Worm (Caenorhabditis elegans) whole organism, mixed stage, embryonic: ENCODE results near the gene amdh-1.

ENCODE experiments used
- M03D4.4 ChIP-seq: sonication (generic microtip); optimal IDR thresholded peaks from 2 replicates; lab custom pipeline; 2017; ENCODE audit warnings: mild to moderate bottlenecking, missing genetic modification characterization, missing compliant biosample characterization
- bed-3 ChIP-seq: fragments of 200-800 bp; sonication (Bioruptor generic); optimal IDR thresholded peaks from 3 replicates; lab custom pipeline; 2018; ENCODE audit warnings: mild to moderate bottlenecking, missing genetic modification characterization, moderate library complexity, missing compliant biosample characterization
- blmp-1 ChIP-seq: fragments of 150-350 bp; optimal IDR thresholded peaks from 2 replicates; lab custom pipeline; 2014; ENCODE audit warnings: missing biosample characterization, missing genetic modification characterization
- ceh-39 ChIP-seq: fragments of 150-350 bp; optimal IDR thresholded peaks from 2 replicates; lab custom pipeline; 2014; ENCODE audit warnings: missing biosample characterization, missing genetic modification characterization
- ces-1 ChIP-seq: fragments of 150-350 bp; optimal IDR thresholded peaks from 2 replicates; lab custom pipeline; 2014; ENCODE audit warnings: missing biosample characterization, missing genetic modification reagents, missing genetic modification characterization
- cnd-1 ChIP-seq: fragments of 200-800 bp; sonication (Bioruptor generic); optimal IDR thresholded peaks from 2 replicates; lab custom pipeline; 2018; ENCODE audit warnings: mild to moderate bottlenecking, missing genetic modification characterization, missing compliant biosample characterization
- elt-1 ChIP-seq: sonication (generic microtip); optimal IDR thresholded peaks from 2 replicates; lab custom pipeline; 2017; ENCODE audit warnings: missing genetic modification characterization, mild to moderate bottlenecking, missing compliant biosample characterization, antibody characterized with exemption, moderate library complexity, borderline replicate concordance; ENCODE audit not compliant: insufficient read depth
- elt-3 ChIP-seq: fragments of 150-350 bp; optimal IDR thresholded peaks from 2 replicates; lab custom pipeline; 2014; ENCODE audit warnings: missing biosample characterization, missing genetic modification characterization
- flh-1 ChIP-seq: fragments of 200-800 bp; sonication (Bioruptor generic); optimal IDR thresholded peaks from 2 replicates; lab custom pipeline; 2018; ENCODE audit warnings: mild to moderate bottlenecking, missing genetic modification characterization, moderate library complexity, missing compliant biosample characterization
- ham-2 ChIP-seq: fragments of 200-800 bp; sonication (Bioruptor generic); optimal IDR thresholded peaks from 2 replicates; lab custom pipeline; 2018; ENCODE audit warnings: mild to moderate bottlenecking, missing genetic modification characterization, missing compliant biosample characterization
- hlh-1 ChIP-seq: fragments of 150-350 bp; optimal IDR thresholded peaks from 2 replicates; lab custom pipeline; 2014; ENCODE audit warnings: missing biosample characterization, missing genetic modification reagents, missing genetic modification characterization
- lin-13 ChIP-seq: fragments of 150-350 bp; optimal IDR thresholded peaks from 2 replicates; lab custom pipeline; 2014; ENCODE audit warnings: missing biosample characterization, missing genetic modification characterization
- lsy-2 ChIP-seq: fragments of 150-350 bp; optimal IDR thresholded peaks from 2 replicates; lab custom pipeline; 2014; ENCODE audit warnings: missing biosample characterization, missing genetic modification characterization
- mab-5 ChIP-seq: fragments of 150-350 bp; optimal IDR thresholded peaks from 2 replicates; lab custom pipeline; 2014; ENCODE audit warnings: missing biosample characterization, missing genetic modification characterization
- mep-1 ChIP-seq: fragments of 150-350 bp; optimal IDR thresholded peaks from 2 replicates; lab custom pipeline; 2017; ENCODE audit warnings: missing biosample characterization, missing genetic modification reagents, missing genetic modification characterization, inconsistent platforms
- mls-2 ChIP-seq: sonication (generic microtip); optimal IDR thresholded peaks from 2 replicates; lab custom pipeline; 2016; ENCODE audit warnings: mild to moderate bottlenecking, missing genetic modification characterization, moderate library complexity, missing compliant biosample characterization
- nhr-12 ChIP-seq: fragments of 150-350 bp; optimal IDR thresholded peaks from 2 replicates; lab custom pipeline; 2014; ENCODE audit warnings: missing biosample characterization, missing genetic modification characterization
- nhr-2 ChIP-seq: fragments of 150-350 bp; optimal IDR thresholded peaks from 2 replicates; lab custom pipeline; 2014; ENCODE audit warnings: missing biosample characterization, missing genetic modification characterization
- nhr-237 ChIP-seq: fragments of 150-350 bp; optimal IDR thresholded peaks from 2 replicates; lab custom pipeline; 2014; ENCODE audit warnings: missing biosample characterization, missing genetic modification characterization
- nhr-28 ChIP-seq: fragments of 150-350 bp; optimal IDR thresholded peaks from 2 replicates; lab custom pipeline; 2014; ENCODE audit warnings: missing biosample characterization, missing genetic modification characterization
- nhr-76 ChIP-seq: sonication (generic microtip); optimal IDR thresholded peaks from 2 replicates; lab custom pipeline; 2017; ENCODE audit warnings: missing biosample characterization, missing genetic modification characterization
- pha-4 ChIP-seq: fragments of 150-350 bp; optimal IDR thresholded peaks from 2 replicates; lab custom pipeline; 2018; ENCODE audit warnings: missing biosample characterization, missing genetic modification reagents, missing genetic modification characterization
- sem-2 ChIP-seq: fragments of 200-800 bp; sonication (Bioruptor generic); optimal IDR thresholded peaks from 2 replicates; lab custom pipeline; 2018; ENCODE audit warnings: mild to moderate bottlenecking, missing genetic modification characterization, missing compliant biosample characterization
- snpc-4 ChIP-seq: fragments of 150-350 bp; optimal IDR thresholded peaks from 2 replicates; lab custom pipeline; 2014; ENCODE audit warnings: missing biosample characterization, missing genetic modification characterization
- sptf-1 ChIP-seq: sonication (generic microtip); optimal IDR thresholded peaks from 2 replicates; lab custom pipeline; 2017; ENCODE audit warnings: mild to moderate bottlenecking, missing genetic modification characterization, moderate library complexity, missing compliant biosample characterization
- tbx-8 ChIP-seq: fragments of 200-800 bp; sonication (Bioruptor generic); optimal IDR thresholded peaks from 2 replicates; lab custom pipeline; 2018; ENCODE audit warnings: mild to moderate bottlenecking, missing genetic modification characterization, moderate library complexity, missing compliant biosample characterization
- unc-120 ChIP-seq: sonication (generic microtip); optimal IDR thresholded peaks from 2 replicates; lab custom pipeline; 2017; ENCODE audit warnings: missing genetic modification characterization, missing compliant biosample characterization; ENCODE audit not compliant: poor library complexity, severe bottlenecking
- unc-39 ChIP-seq: fragments of 150-350 bp; optimal IDR thresholded peaks from 2 replicates; lab custom pipeline; 2014; ENCODE audit warnings: missing biosample characterization, missing genetic modification characterization
- unc-62 ChIP-seq: fragments of 150-350 bp; optimal IDR thresholded peaks from 2 replicates; lab custom pipeline; 2014; ENCODE audit warnings: missing biosample characterization, missing genetic modification reagents, missing genetic modification characterization
- zip-8 ChIP-seq: fragments of 150-350 bp; optimal IDR thresholded peaks from 2 replicates; lab custom pipeline; 2014; ENCODE audit warnings: missing biosample characterization, missing genetic modification characterization
- ztf-11 ChIP-seq: fragments of 150-350 bp; optimal IDR thresholded peaks from 2 replicates; lab custom pipeline; 2014; ENCODE audit warnings: missing biosample characterization, missing genetic modification characterization

amdh-1 gene

DNA sequence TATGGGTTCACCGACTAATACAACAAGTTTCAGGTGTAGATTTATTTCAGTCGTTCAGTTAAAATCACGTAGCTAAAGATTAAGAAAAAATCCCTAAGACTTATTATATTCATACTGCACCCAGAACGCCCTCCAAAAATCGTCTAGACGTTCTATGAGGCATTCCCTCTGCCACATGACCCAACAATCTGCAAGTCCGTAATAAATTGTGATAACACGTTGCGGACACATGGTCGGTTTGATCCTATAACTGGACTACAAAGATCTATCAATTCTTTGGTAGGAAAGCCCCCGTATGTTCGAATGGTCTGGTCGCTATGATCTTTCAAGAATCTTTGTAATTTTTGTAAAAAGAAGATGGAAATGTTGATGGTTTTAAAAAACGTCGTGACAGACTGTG, 35.7 kb upstream of the amdh-1 start:
- TF ChIP-seq ztf-11 (tag; lab: Kevin White, UChicago) (no peak), tbx-8 (GFP tag; lab: Kevin White, UChicago) (no peak), mab-5 (tag; lab: Kevin White, UChicago) (no peak), pha-4 (tag; lab: Kevin White, UChicago) (no peak), sem-2 (GFP tag; lab: Kevin White, UChicago) (no peak), sptf-1 (tag; lab: Kevin White, UChicago) (no peak), nhr-28 (tag; lab: Kevin White, UChicago) (no peak), cnd-1 (tag; lab: Kevin White, UChicago) (no peak), mep-1 (tag; lab: Kevin White, UChicago) (no peak), nhr-2 (tag; lab: Kevin White, UChicago) (no peak), lin-13 (tag; lab: Kevin White, UChicago) (no peak), elt-1 (no peak), snpc-4 (tag; lab: Kevin White, UChicago) (no peak), M03D4.4 (no peak), hlh-1 (tag; lab: Kevin White, UChicago) (no peak)

DNA sequence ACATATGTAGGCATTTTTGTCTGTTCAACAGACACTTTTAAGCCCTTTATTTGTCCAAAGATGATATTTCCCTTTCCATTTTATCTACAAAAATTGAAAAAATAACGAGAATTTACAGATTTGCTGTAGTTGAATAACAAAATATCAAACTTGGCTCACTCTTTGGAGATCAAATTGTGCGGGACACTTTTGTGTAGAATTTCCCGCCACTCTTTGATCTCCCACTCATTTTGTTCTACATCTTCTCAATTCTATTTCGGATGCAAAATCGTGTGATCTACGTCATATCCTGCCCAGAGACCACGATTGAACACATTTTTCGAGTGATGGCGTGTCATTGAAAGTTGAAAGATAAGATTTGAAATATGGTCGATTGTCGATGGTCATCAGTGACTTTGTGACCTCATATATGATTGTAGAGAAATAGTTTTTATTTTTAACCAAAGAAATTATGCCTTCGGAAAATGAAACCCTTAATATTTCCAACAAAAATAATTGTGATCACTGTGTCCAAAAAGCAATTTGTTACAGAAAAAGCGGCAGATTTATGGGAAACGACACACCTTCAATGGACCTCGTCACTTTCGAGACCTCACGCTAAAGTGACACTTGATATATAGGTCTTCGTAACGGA, 34.7 kb upstream of the amdh-1 start, which contains the start of gene hot-4:
Gene hot-4 (plus strand): TSS at position 584 of the 634 bp plus-strand sequence.
- no peak for TF ChIP-seq sem-2 (GFP tag; lab: Kevin White, UChicago)
- no peak for TF ChIP-seq bed-3 (GFP tag; lab: Kevin White, UChicago)

DNA sequence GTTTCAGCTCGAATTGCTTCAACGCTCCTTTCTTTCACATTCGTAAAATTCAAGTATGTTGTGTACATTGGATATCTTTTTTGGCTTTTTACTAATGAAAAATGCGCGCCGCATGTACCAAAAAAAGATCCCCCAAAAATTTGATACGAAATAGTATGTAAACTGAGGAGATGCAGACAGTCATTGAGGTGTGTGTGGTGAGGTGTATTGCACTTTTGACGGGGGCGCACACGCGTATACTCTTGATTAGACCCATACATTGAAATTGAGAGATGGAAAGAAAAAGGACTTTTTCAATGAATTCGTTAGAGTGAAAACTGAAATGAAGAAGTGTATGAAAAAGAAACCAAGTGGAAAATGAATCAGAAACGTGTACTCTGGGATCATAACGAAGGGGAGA, 30.2 kb upstream of the amdh-1 start:
- TF ChIP-seq sem-2 (GFP tag; lab: Kevin White, UChicago) (no peak), mab-5 (tag; lab: Kevin White, UChicago) (no peak), ces-1 (no peak), elt-1 (no peak), lin-13 (tag; lab: Kevin White, UChicago) (no peak)

DNA sequence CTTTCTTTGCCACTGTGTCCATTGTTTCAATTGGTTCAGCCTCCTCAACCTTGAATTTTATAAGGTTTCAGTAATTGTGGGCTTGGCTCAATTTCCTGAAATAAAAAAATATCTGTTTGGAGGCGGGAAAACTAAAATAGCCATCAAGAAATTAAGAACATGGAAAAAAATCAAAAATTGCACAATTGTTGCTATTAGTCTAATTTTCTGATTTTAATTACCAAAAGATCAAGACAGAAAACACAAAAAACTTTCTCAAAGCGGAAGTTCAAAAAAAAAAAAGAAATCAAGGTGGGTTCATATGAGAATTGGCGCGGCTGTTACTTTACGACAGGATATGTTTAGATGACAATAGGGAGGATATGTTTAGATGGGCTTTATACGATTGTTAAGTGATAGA, 20.7 kb upstream of the amdh-1 start, which contains the start of gene esyt-2:
Gene esyt-2 (minus strand): TSS at position 101 of the 400 bp plus-strand sequence.
- TF ChIP-seq flh-1 (GFP tag; lab: Kevin White, UChicago) (no peak), unc-120 (no peak), nhr-2 (tag; lab: Kevin White, UChicago) (no peak), unc-39 (tag; lab: Kevin White, UChicago) (no peak), cnd-1 (tag; lab: Kevin White, UChicago) (no peak), elt-1 (no peak), mls-2 (no peak), unc-62 (GFP tag; lab: Kevin White, UChicago) (no peak), mep-1 (tag; lab: Kevin White, UChicago) (no peak), lin-13 (tag; lab: Kevin White, UChicago) (no peak), zip-8 (tag; lab: Kevin White, UChicago) (no peak), bed-3 (GFP tag; lab: Kevin White, UChicago) (no peak), pha-4 (tag; lab: Kevin White, UChicago) (no peak), nhr-12 (no peak)

DNA sequence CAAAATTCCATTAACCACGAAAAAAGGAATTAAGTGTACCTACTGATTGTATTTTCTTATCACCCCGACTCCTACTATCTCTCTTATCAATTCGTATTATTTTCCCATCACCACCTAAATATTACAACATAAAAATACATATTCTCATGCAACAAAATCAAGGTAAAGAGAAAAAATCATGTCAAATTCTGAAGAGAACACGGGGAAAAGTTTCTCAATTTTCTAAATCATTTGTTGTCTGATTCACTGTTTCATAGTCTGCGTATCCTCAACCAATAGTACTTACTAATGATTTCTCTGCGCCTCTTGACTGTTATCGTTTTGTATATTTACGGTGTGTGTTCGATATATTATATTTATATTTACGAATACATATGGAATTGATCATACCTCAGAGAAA, 19.7 kb upstream of the amdh-1 start:
- TF ChIP-seq elt-3 (tag; lab: Kevin White, UChicago) (peak; percentile 60), nhr-237 (tag; lab: Kevin White, UChicago) (no peak)

- TF ChIP-seq blmp-1 (no peak), elt-1 (no peak), elt-3 (tag; lab: Kevin White, UChicago) (no peak), lin-13 (tag; lab: Kevin White, UChicago) (no peak), snpc-4 (tag; lab: Kevin White, UChicago) (no peak), ces-1 (no peak), nhr-76 (no peak), sptf-1 (tag; lab: Kevin White, UChicago) (no peak), ham-2 (GFP tag; lab: Kevin White, UChicago) (no peak), lsy-2 (tag; lab: Kevin White, UChicago) (no peak), ceh-39 (no peak), unc-39 (tag; lab: Kevin White, UChicago) (no peak), tbx-8 (GFP tag; lab: Kevin White, UChicago) (no peak)
Observed at ce11 chrIII:6236649-6237048, 15.0 kb upstream of the amdh-1 start, which contains the start of gene T12A2.21. Gene T12A2.21 (minus strand): TSS chrIII:6236749.
